Fruit fly (Drosophila melanogaster): ENCODE measurements around the gene Zip89B.

Zip89B gene

DNA sequence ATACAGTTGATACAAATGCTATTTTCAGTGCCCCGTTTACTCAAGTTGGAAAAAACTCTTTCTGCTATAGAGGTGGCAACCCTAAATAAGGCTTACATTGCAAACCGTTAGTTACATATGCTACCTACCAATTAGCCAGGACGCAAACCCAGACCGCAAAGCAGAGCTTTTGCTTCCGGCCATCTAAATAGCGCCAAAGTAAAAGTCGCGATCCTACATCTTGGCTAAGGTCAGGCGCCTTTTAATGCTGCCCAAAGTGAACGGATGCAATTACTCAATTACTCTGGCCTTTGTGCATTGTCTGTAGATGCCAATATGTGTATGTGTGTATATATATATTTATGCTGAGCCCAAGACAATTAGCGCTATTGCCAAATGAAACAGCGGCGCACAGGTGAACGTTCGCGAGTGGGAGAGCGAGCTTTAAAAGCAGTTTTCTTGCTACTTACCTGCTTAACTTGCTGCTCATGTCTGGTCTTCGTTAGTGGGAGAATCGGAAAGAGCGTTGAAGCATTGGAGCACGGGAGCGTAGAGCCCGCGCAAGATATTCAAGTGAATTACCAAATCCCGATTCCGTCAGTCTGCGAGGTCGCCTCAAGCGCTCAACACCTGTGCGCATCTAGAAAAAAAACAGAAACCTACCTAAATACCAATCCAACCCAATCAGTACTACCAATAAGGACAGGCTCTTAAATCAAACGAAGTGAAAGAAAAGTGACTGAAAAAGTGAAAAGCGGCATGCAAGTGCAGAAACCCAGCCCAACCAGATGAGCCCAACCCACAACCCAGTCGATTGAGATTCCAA, at the start of gene Zip89B:
Gene Zip89B (plus strand): TSS at position 574 of the 805 bp plus-strand sequence.
- TF ChIP-seq vri (GFP tag; optimal IDR thresholded peaks at IDR 0.05) (peak; percentile 73), CG6854 (GFP tag; optimal IDR thresholded peaks at IDR 0.05) (peak; percentile 75), CG9139 (GFP tag; optimal IDR thresholded peaks at IDR 0.05) (no peak), Lpt (GFP tag; optimal IDR thresholded peaks at IDR 0.05) (peak; percentile 3), Eip78C (GFP tag) (peak; percentile 69), Sox102F (GFP tag; optimal IDR thresholded peaks at IDR 0.05) (no peak), esn (GFP tag; optimal IDR thresholded peaks at IDR 0.05) (peak; percentile 23), CG6792 (GFP tag; optimal IDR thresholded peaks at IDR 0.05) (no peak), CG10669 (GFP tag; optimal IDR thresholded peaks at IDR 0.05) (no peak), Eip93F (GFP tag; optimal IDR thresholded peaks at IDR 0.05) (peak; percentile 38), dsx (GFP tag; optimal IDR thresholded peaks at IDR 0.05; ENCODE audit: poor library complexity, severe bottlenecking) (peak; percentile 64), CG31627 (GFP tag; optimal IDR thresholded peaks at IDR 0.05) (no peak), Blimp-1 (GFP tag; optimal IDR thresholded peaks at IDR 0.05) (peak; percentile 51), CG1621 (tag; optimal IDR thresholded peaks at IDR 0.05) (peak; percentile 17), CG6808 (GFP tag; optimal IDR thresholded peaks at IDR 0.05) (no peak)

DNA sequence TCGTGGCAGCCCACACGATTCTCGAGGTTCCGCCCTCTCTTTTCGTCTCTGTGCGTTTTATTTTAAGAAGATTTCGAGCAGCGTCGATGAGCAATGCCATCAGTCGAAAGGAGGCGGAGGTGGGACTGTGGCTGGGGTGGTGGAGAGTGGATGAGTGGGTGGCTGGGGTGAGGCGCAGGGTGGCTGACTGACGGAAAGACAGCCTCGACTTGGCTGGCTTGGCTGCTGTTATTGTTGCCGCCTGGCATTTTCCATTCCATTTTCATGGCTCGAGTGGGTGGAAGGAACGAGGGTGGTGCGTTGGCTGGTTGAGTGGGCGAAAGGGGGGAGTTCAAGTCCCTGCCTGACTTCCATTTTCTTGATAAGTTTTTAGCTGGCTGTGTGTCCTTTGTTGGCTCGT, 49.4 kb upstream of the Zip89B start:
- TF ChIP-seq CG6163 (GFP tag; IDR thresholded peaks at IDR 0.05) = 0 out of 3 replicates have a peak, but pooled peaks have one; percentile 26
- no peak for TF ChIP-seq Eip93F (GFP tag; optimal IDR thresholded peaks at IDR 0.05)
- no peak for TF ChIP-seq vri (GFP tag; optimal IDR thresholded peaks at IDR 0.05)
- TF ChIP-seq eg (GFP tag; IDR thresholded peaks at IDR 0.05) = 0 out of 3 replicates have a peak, but pooled peaks have one; percentile 22
- peak; percentile 11 for TF ChIP-seq CG1621 (tag; optimal IDR thresholded peaks at IDR 0.05)
- TF ChIP-seq CG6808 (GFP tag; optimal IDR thresholded peaks at IDR 0.05) = peak; percentile 6
- 0 out of 3 replicates have a peak, but pooled peaks have one; percentile 16 for TF ChIP-seq CG8119 (GFP tag; IDR thresholded peaks at IDR 0.05)
- TF ChIP-seq ss (GFP tag; optimal IDR thresholded peaks at IDR 0.05) = peak in 1 of 2 experiments; percentile 37
- no peak for TF ChIP-seq OdsH (GFP tag; optimal IDR thresholded peaks at IDR 0.05)

DNA sequence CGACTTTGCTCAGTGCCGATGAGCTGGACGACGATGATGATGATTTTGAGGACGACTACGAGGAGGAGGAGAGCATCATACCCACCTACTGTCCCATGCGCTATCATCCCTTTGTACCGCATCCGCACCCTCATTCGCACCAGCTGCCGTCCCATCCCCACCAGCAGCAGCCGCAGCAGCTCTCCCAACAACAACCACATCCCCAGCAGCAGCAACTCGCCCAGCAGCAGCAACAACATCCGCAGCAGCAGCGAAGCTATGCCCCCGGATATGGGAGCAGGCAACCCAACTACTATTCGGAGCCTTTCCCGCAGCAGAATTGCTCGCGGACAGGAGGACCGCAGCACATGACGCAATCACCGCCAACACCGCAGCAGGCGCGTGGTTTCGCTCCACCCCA, 48.2 kb upstream of the Zip89B start:
- TF ChIP-seq Met (GFP tag; optimal IDR thresholded peaks at IDR 0.05) = no peak
- no peak for TF ChIP-seq CG9139 (GFP tag; optimal IDR thresholded peaks at IDR 0.05)
- no peak for TF ChIP-seq pdm3 (GFP tag; optimal IDR thresholded peaks at IDR 0.05)
- no peak for TF ChIP-seq CG6792 (GFP tag; optimal IDR thresholded peaks at IDR 0.05)
- TF ChIP-seq CG32006 (GFP tag; optimal IDR thresholded peaks at IDR 0.05) = no peak
- no peak for TF ChIP-seq CG8632 (GFP tag; optimal IDR thresholded peaks at IDR 0.05)
- TF ChIP-seq Lpt (GFP tag; optimal IDR thresholded peaks at IDR 0.05) = no peak
- TF ChIP-seq CG11902 (GFP tag; optimal IDR thresholded peaks at IDR 0.05) = no peak
- TF ChIP-seq CG31627 (GFP tag; optimal IDR thresholded peaks at IDR 0.05) = no peak
- TF ChIP-seq CG6808 (GFP tag; optimal IDR thresholded peaks at IDR 0.05) = no peak
- no peak for TF ChIP-seq dac (GFP tag; optimal IDR thresholded peaks at IDR 0.05)
- TF ChIP-seq Sox15 (GFP tag; optimal IDR thresholded peaks at IDR 0.05) = no peak
- no peak for TF ChIP-seq Gug (GFP tag; IDR thresholded peaks at IDR 0.05)
- TF ChIP-seq CG6276 (GFP tag; optimal IDR thresholded peaks at IDR 0.05) = no peak
- TF ChIP-seq svp (GFP tag) = no peak
- TF ChIP-seq eg (GFP tag; IDR thresholded peaks at IDR 0.05) = no peak
- no peak for TF ChIP-seq CG15336 (GFP tag; IDR thresholded peaks at IDR 0.05)
- TF ChIP-seq CG11294 (GFP tag; IDR thresholded peaks at IDR 0.05) = no peak

DNA sequence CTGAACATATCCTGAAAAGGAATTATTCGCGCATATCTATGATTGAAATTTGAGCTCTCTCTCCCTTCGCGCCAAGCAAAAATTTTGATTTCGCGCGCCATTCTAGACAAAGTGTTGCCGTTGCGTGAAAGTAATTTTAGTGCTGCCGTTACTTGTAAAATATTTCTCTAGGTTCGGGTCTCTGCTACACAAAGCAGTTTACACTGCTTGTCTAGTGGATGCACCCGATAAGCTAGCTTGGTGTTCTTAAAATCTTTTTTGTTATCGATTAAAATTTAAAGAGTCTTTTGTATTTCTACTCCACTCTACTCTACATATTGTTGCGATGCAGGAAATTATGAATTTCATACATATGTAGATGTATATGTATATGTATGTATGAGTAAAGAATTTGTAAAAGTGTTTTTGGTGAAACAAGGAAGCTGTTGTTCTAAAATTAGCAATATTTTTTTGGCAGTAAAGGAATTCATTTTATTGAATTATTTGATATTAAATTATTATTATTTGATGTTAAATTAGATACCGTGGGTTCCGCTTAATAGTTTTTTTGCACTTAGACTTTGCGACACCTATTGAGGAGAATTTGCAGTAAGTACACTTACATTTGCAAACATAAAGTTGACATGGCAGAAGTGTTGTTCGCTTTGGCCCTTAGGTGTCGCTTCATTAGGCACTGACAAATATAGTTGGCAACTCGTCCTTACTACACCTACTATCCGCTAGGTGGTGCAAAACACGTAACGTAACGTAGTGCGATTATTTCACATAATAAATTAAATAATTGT, 45.0 kb upstream of the Zip89B start:
- TF ChIP-seq acj6 (GFP tag; optimal IDR thresholded peaks at IDR 0.05) = peak; percentile 58
- no peak for TF ChIP-seq Ets96B (tag; optimal IDR thresholded peaks at IDR 0.05)
- peak in 1 of 2 experiments; percentile 27 for TF ChIP-seq salr (GFP tag; optimal IDR thresholded peaks at IDR 0.05)
- TF ChIP-seq CG3919 (GFP tag; optimal IDR thresholded peaks at IDR 0.05) = no peak
- peak; percentile 73 for TF ChIP-seq Hr39 (GFP tag; optimal IDR thresholded peaks at IDR 0.05)
- peak; percentile 76 for TF ChIP-seq CG31627 (GFP tag; optimal IDR thresholded peaks at IDR 0.05)
- peak; percentile 77 for TF ChIP-seq lz (GFP tag; optimal IDR thresholded peaks at IDR 0.05)
- TF ChIP-seq Eip78C (GFP tag) = no peak
- peak; percentile 56 for TF ChIP-seq topi (GFP tag; optimal IDR thresholded peaks at IDR 0.05)
- TF ChIP-seq Sox102F (GFP tag; optimal IDR thresholded peaks at IDR 0.05) = no peak
- no peak for TF ChIP-seq CG1621 (tag; optimal IDR thresholded peaks at IDR 0.05)
- TF ChIP-seq CG15336 (GFP tag; IDR thresholded peaks at IDR 0.05) = no peak
- TF ChIP-seq Eip93F (GFP tag; optimal IDR thresholded peaks at IDR 0.05) = no peak
- TF ChIP-seq CG8119 (GFP tag; IDR thresholded peaks at IDR 0.05) = no peak
- TF ChIP-seq CG6792 (GFP tag; optimal IDR thresholded peaks at IDR 0.05) = peak; percentile 9
- peak; percentile 75 for TF ChIP-seq esn (GFP tag; optimal IDR thresholded peaks at IDR 0.05)
- TF ChIP-seq Lpt (GFP tag; optimal IDR thresholded peaks at IDR 0.05) = no peak
- TF ChIP-seq cyc (GFP tag; optimal IDR thresholded peaks at IDR 0.05) = peak; percentile 79
- TF ChIP-seq Sox15 (GFP tag; optimal IDR thresholded peaks at IDR 0.05) = peak; percentile 10
- TF ChIP-seq CG6854 (GFP tag; optimal IDR thresholded peaks at IDR 0.05) = peak; percentile 18
- TF ChIP-seq vri (GFP tag; optimal IDR thresholded peaks at IDR 0.05) = peak; percentile 68
- TF ChIP-seq OdsH (GFP tag; optimal IDR thresholded peaks at IDR 0.05) = no peak
